Fruit fly (Drosophila melanogaster) Kc167 (cell line): ENCODE results near the gene Ac13E.

Source experiments
- Myc ChIP-seq: fragments of >200 bp; optimal IDR thresholded peaks from 2 replicates; lab custom pipeline; 2017; ENCODE audit warnings: missing external identifiers
- h ChIP-seq: fragments of >200 bp; optimal IDR thresholded peaks from 3 replicates; lab custom pipeline; 2018; ENCODE audit warnings: missing external identifiers
- insv ChIP-seq: fragments of >200 bp; optimal IDR thresholded peaks from 3 replicates; lab custom pipeline; 2018; ENCODE audit warnings: missing external identifiers
- psq ChIP-seq: fragments of >200 bp; optimal IDR thresholded peaks from 2 replicates; lab custom pipeline; 2017; ENCODE audit warnings: missing external identifiers
- ttk ChIP-seq: sonication (Bioruptor generic); optimal IDR thresholded peaks from 2 replicates; lab custom pipeline; 2017; ENCODE audit warnings: missing external identifiers

DNA sequence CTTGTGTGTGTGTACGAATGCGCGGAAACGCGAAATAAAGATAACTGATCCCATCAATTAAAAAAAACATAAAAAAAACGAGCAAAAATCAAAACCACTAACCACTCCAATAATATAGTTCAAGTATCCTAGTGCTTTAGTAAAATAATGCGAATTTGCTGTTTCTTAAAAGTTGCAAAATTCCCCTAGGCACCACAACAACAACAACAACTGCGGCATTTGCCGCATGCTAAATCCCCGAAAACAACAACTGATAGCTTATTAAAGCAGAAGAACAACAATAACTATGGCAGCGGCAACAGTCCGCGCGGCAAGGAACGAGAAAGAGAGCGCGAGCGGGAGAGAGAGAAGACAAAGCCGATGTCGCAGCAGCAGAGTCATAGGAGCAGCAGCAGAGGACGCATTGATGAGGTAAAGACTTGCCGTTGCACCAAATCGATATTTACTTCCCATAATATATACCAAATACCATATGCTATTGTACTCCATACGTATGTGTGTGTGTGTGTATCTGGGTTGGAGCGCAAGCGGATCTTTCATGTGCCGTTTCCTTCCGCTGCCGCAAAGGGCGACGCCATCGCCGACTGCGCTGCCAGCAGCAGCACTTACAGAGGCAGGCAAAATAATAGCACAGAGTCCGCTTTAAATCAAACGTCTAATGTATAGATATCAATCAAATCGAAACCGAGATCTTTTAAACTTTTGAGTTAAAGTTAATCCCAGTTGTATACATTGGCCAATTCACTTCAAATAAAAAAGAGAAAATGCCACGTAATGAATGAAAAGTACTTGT is 70.9 kb downstream of the Ac13E start:
- TF ChIP-seq h (lab: Kevin White, UChicago) (no peak), psq (lab: Kevin White, UChicago) (no peak), ttk (lab: Kevin White, UChicago) (no peak), insv (lab: Kevin White, UChicago) (no peak), Myc (lab: Kevin White, UChicago) (no peak)
